Fruit fly (Drosophila melanogaster) whole organism, embryonic: ENCODE data around the gene CG1785.
A peak's percentile ranks its signal among the peaks of the same experiment; 100 is the strongest.

ENCODE experiments used
- Awh ChIP-seq: fragments of 200-800 bp; sonication (Bioruptor generic); IDR thresholded peaks from 2 replicates; pipeline ENCODE4, ENCODE4 v1.3.6; 2022; ENCODE audit warnings: missing biosample characterization, missing genetic modification characterization
- B-H1 ChIP-seq: fragments of 200-800 bp; sonication (Bioruptor generic); IDR thresholded peaks from 3 replicates; pipeline ENCODE4 v1.3.6; 2022; ENCODE audit warnings: missing biosample characterization, missing genetic modification characterization
- B-H2 ChIP-seq: fragments of 200-800 bp; sonication (Bioruptor generic); optimal IDR thresholded peaks from 2 replicates; lab custom pipeline; 2018; ENCODE audit warnings: missing biosample characterization, mild to moderate bottlenecking, missing genetic modification characterization
- CG10462 ChIP-seq: fragments of 200-800 bp; sonication (Bioruptor generic); optimal IDR thresholded peaks from 2 replicates; lab custom pipeline; 2016; ENCODE audit warnings: missing biosample characterization, missing genetic modification characterization
- CG10654 ChIP-seq: fragments of 200-800 bp; sonication (Bioruptor generic); optimal IDR thresholded peaks from 2 replicates; lab custom pipeline; 2016; ENCODE audit warnings: missing biosample characterization, missing genetic modification characterization
- CG11695 ChIP-seq: fragments of 200-800 bp; sonication (Bioruptor generic); IDR thresholded peaks from 3 replicates; pipeline ENCODE4 v1.3.6; 2022; ENCODE audit warnings: missing biosample characterization, missing genetic modification characterization
- CG12942 ChIP-seq: fragments of 200-800 bp; sonication (Bioruptor generic); optimal IDR thresholded peaks from 3 replicates; lab custom pipeline; 2016; ENCODE audit warnings: missing biosample characterization, missing genetic modification characterization
- CG13287 ChIP-seq: fragments of 200-800 bp; sonication (Bioruptor generic); IDR thresholded peaks from 2 replicates; pipeline ENCODE4 v1.3.6; 2022; ENCODE audit warnings: missing biosample characterization, missing genetic modification characterization; ENCODE audit not compliant: partially characterized antibody
- CG17568 ChIP-seq: fragments of 200-800 bp; sonication (Bioruptor generic); optimal IDR thresholded peaks from 2 replicates; lab custom pipeline; 2018; ENCODE audit warnings: missing biosample characterization, mild to moderate bottlenecking, missing genetic modification characterization, moderate library complexity
- CG17612 ChIP-seq: fragments of 200-800 bp; sonication (Bioruptor generic); IDR thresholded peaks from 2 replicates; pipeline ENCODE4 v1.3.6; 2022; ENCODE audit warnings: missing biosample characterization, missing genetic modification characterization
- CG17802 ChIP-seq: fragments of 200-800 bp; sonication (Bioruptor generic); optimal IDR thresholded peaks from 2 replicates; lab custom pipeline; 2018; ENCODE audit warnings: missing biosample characterization, mild to moderate bottlenecking, missing genetic modification characterization, moderate library complexity
- CG18764 ChIP-seq: fragments of 200-800 bp; sonication (Bioruptor generic); optimal IDR thresholded peaks from 3 replicates; lab custom pipeline; 2016; ENCODE audit warnings: missing biosample characterization, missing genetic modification characterization
- CG2129 ChIP-seq: fragments of 200-800 bp; sonication (Bioruptor generic); IDR thresholded peaks from 2 replicates; pipeline ENCODE4 v1.3.6; 2022; ENCODE audit warnings: missing biosample characterization, missing genetic modification characterization; ENCODE audit not compliant: partially characterized antibody
- CG30431 ChIP-seq: fragments of 200-800 bp; sonication (Bioruptor generic); optimal IDR thresholded peaks from 2 replicates; lab custom pipeline; 2017; ENCODE audit warnings: missing biosample characterization, missing genetic modification characterization
- CG3065 ChIP-seq: fragments of 200-800 bp; sonication (Bioruptor generic); optimal IDR thresholded peaks from 2 replicates; lab custom pipeline; 2016; ENCODE audit warnings: missing biosample characterization, missing genetic modification characterization
- CG3995 ChIP-seq: fragments of 200-800 bp; sonication (Bioruptor generic); optimal IDR thresholded peaks from 3 replicates; lab custom pipeline; 2016; ENCODE audit warnings: missing biosample characterization, missing genetic modification characterization
- CG42726 ChIP-seq: fragments of 200-800 bp; sonication (Bioruptor generic); IDR thresholded peaks from 2 replicates; pipeline ENCODE4 v1.3.6; 2022; ENCODE audit warnings: missing biosample characterization, missing genetic modification characterization; ENCODE audit not compliant: partially characterized antibody
- CG5180 ChIP-seq: fragments of 200-800 bp; sonication (Bioruptor generic); optimal IDR thresholded peaks from 3 replicates; lab custom pipeline; 2017; ENCODE audit warnings: missing biosample characterization, missing genetic modification characterization, mild to moderate bottlenecking, moderate library complexity, missing genetic modification reagents
- CG5245 ChIP-seq: fragments of 200-800 bp; sonication (Bioruptor generic); optimal IDR thresholded peaks from 3 replicates; lab custom pipeline; 2016; ENCODE audit warnings: missing biosample characterization, missing genetic modification characterization
- CG6791 ChIP-seq: fragments of 200-800 bp; sonication (Bioruptor generic); IDR thresholded peaks from 3 replicates; pipeline ENCODE4 v1.3.6; 2022; ENCODE audit warnings: missing biosample characterization, missing genetic modification characterization; ENCODE audit not compliant: partially characterized antibody
- CG7963 ChIP-seq: fragments of 200-800 bp; sonication (Bioruptor generic); IDR thresholded peaks from 3 replicates; pipeline ENCODE4 v1.3.6; 2022; ENCODE audit warnings: missing biosample characterization, missing genetic modification characterization; ENCODE audit not compliant: partially characterized antibody
- CG7987 ChIP-seq: fragments of 200-800 bp; sonication (Bioruptor generic); optimal IDR thresholded peaks from 2 replicates; lab custom pipeline; 2018; ENCODE audit warnings: missing biosample characterization, mild to moderate bottlenecking, missing genetic modification characterization, moderate library complexity
- CG9817 ChIP-seq: fragments of 200-800 bp; sonication (Bioruptor generic); optimal IDR thresholded peaks from 2 replicates; lab custom pipeline; 2018; ENCODE audit warnings: missing biosample characterization, mild to moderate bottlenecking, missing genetic modification characterization, moderate library complexity
- D19A ChIP-seq: fragments of 200-800 bp; optimal IDR thresholded peaks from 3 replicates; lab custom pipeline; 2019; ENCODE audit warnings: missing biosample characterization, mild to moderate bottlenecking, missing genetic modification characterization, moderate library complexity
- Dbx ChIP-seq: fragments of 200-800 bp; sonication (Bioruptor generic); IDR thresholded peaks from 3 replicates; pipeline ENCODE4 v1.3.6; 2022; ENCODE audit warnings: missing biosample characterization, missing genetic modification characterization
- Dp ChIP-seq: fragments of 200-800 bp; sonication (Bioruptor generic); optimal IDR thresholded peaks from 2 replicates; lab custom pipeline; 2018; ENCODE audit warnings: missing biosample characterization, mild to moderate bottlenecking, missing genetic modification characterization, moderate library complexity
- ERR ChIP-seq: fragments of 200-800 bp; sonication (Bioruptor generic); optimal IDR thresholded peaks from 2 replicates; lab custom pipeline; 2016; ENCODE audit warnings: missing biosample characterization, missing genetic modification characterization
- Eip74EF ChIP-seq, 2 experiments: fragments of 200-800 bp in 1 of 2; fragments of >200 bp in 1 of 2; sonication (Bioruptor generic) in 1 of 2; optimal IDR thresholded peaks; 2 replicates each; lab custom pipeline; 2017 to 2019; ENCODE audit warnings: missing biosample characterization in 2 of 2, missing genetic modification characterization in 2 of 2, mild to moderate bottlenecking in 1 of 2, moderate library complexity in 1 of 2
- Gsc ChIP-seq: fragments of 200-800 bp; sonication (Bioruptor generic); IDR thresholded peaks from 2 replicates; pipeline ENCODE4 v1.3.6; 2022; ENCODE audit warnings: missing biosample characterization, missing genetic modification characterization
- Hr39 ChIP-seq: fragments of >200 bp; optimal IDR thresholded peaks from 2 replicates; lab custom pipeline; 2017
- Lpt ChIP-seq: fragments of >200 bp; optimal IDR thresholded peaks from 2 replicates; lab custom pipeline; 2018; ENCODE audit warnings: missing biosample characterization, missing genetic modification characterization
- NC2β ChIP-seq: fragments of 200-800 bp; sonication (Bioruptor generic); optimal IDR thresholded peaks from 2 replicates; lab custom pipeline; 2016; ENCODE audit warnings: missing biosample characterization, missing genetic modification characterization
- PHDP ChIP-seq: fragments of 200-800 bp; sonication (Bioruptor generic); optimal IDR thresholded peaks from 3 replicates; lab custom pipeline; 2018; ENCODE audit warnings: missing biosample characterization, mild to moderate bottlenecking, missing genetic modification characterization, moderate library complexity
- Poxn ChIP-seq: fragments of 200-800 bp; sonication (Bioruptor generic); IDR thresholded peaks from 2 replicates; pipeline ENCODE4 v1.3.6; 2022; ENCODE audit warnings: missing biosample characterization, missing genetic modification characterization
- Rfx ChIP-seq: fragments of 200-800 bp; sonication (Bioruptor generic); IDR thresholded peaks from 2 replicates; pipeline ENCODE4 v1.3.6; 2022; ENCODE audit warnings: missing biosample characterization, missing genetic modification characterization
- Side ChIP-seq: fragments of 200-800 bp; sonication (Bioruptor generic); optimal IDR thresholded peaks from 2 replicates; lab custom pipeline; 2016; ENCODE audit warnings: missing biosample characterization, missing genetic modification characterization
- Sry-δ ChIP-seq: fragments of 200-800 bp; sonication (Bioruptor generic); optimal IDR thresholded peaks from 2 replicates; lab custom pipeline; 2016; ENCODE audit warnings: missing biosample characterization, missing genetic modification characterization
- Stat92E ChIP-seq, 3 experiments: fragments of >200 bp in 2 of 3; fragments of 200-800 bp in 1 of 3; sonication (Bioruptor generic) in 1 of 3; optimal IDR thresholded peaks; 2 replicates each; lab custom pipeline; 2017 to 2019; ENCODE audit warnings: missing biosample characterization in 3 of 3, missing genetic modification characterization in 3 of 3, mild to moderate bottlenecking in 1 of 3, moderate library complexity in 1 of 3
- bigmax ChIP-seq: fragments of 200-800 bp; sonication (Bioruptor generic); optimal IDR thresholded peaks from 2 replicates; lab custom pipeline; 2018; ENCODE audit warnings: missing biosample characterization, mild to moderate bottlenecking, missing genetic modification characterization
- bowl ChIP-seq: fragments of 200-800 bp; sonication (Bioruptor generic); IDR thresholded peaks from 2 replicates; pipeline ENCODE4 v1.3.6; 2022; ENCODE audit warnings: missing biosample characterization, missing genetic modification characterization
- fd64A ChIP-seq: fragments of 200-800 bp; sonication (Bioruptor generic); optimal IDR thresholded peaks from 3 replicates; lab custom pipeline; 2018; ENCODE audit warnings: missing biosample characterization, mild to moderate bottlenecking, missing genetic modification characterization
- grau ChIP-seq: fragments of 200-800 bp; optimal IDR thresholded peaks from 3 replicates; lab custom pipeline; 2019; ENCODE audit warnings: missing biosample characterization, mild to moderate bottlenecking, missing genetic modification characterization, moderate library complexity
- hb ChIP-seq: fragments of 200-800 bp; sonication (Bioruptor generic); IDR thresholded peaks from 3 replicates; pipeline ENCODE4 v1.3.6; 2022; ENCODE audit warnings: missing biosample characterization, missing genetic modification characterization; ENCODE audit not compliant: partially characterized antibody
- klu ChIP-seq: fragments of 200-800 bp; sonication (Bioruptor generic); IDR thresholded peaks from 2 replicates; pipeline ENCODE4 v1.3.6; 2022; ENCODE audit warnings: missing biosample characterization, missing genetic modification characterization
- lab ChIP-seq: fragments of 200-800 bp; sonication (Bioruptor generic); optimal IDR thresholded peaks from 3 replicates; lab custom pipeline; 2017; ENCODE audit warnings: missing biosample characterization, missing genetic modification characterization, mild to moderate bottlenecking, moderate library complexity, missing genetic modification reagents
- nmo ChIP-seq: fragments of 200-800 bp; sonication (Bioruptor generic); optimal IDR thresholded peaks from 2 replicates; lab custom pipeline; 2018; ENCODE audit warnings: missing biosample characterization, mild to moderate bottlenecking, missing genetic modification characterization, moderate library complexity
- nom ChIP-seq: fragments of 200-800 bp; sonication (Bioruptor generic); optimal IDR thresholded peaks from 2 replicates; lab custom pipeline; 2017; ENCODE audit warnings: missing biosample characterization, missing genetic modification characterization, mild to moderate bottlenecking, moderate library complexity, missing genetic modification reagents
- z ChIP-seq: fragments of 200-800 bp; sonication (Bioruptor generic); IDR thresholded peaks from 3 replicates; pipeline ENCODE4 v1.3.6; 2022; ENCODE audit warnings: missing biosample characterization, missing genetic modification characterization
- zen ChIP-seq: fragments of 200-800 bp; sonication (Bioruptor generic); optimal IDR thresholded peaks from 3 replicates; lab custom pipeline; 2018; ENCODE audit warnings: missing biosample characterization, mild to moderate bottlenecking, missing genetic modification characterization, moderate library complexity

The CG1785 gene

DNA sequence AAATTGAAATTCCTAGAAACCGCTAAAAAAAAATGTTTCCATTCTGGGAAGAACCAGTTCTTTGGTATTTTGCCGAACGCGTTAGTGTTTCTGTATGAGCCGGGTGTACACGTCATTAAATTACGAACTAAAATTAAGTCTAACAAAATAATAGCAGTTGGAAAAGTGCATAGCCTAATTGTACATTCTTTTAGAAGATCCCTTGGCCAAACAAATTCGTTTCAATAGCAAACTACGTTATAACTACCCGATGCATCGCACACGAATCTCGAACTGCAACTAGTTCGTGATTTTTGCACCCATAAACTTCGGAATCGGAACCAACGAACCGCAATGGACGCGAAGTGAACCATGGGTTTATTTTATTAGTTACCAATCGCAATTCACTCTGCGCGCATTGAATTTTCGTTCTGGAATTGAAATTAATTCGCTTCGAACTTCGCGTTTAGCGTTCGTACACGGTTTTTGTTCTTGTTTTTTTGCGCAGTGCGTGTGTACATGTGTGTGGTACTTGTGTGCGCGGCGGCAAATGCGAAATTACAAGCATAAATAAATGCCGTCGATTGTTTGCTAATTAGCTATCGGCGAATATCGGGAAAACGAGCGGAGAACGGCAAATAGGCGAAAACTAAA lies 33.4 kb upstream of the CG1785 start, which contains the start of gene CAH3 (continued):
- TF ChIP-seq CG42726 = no peak; the same call in 1 of the 2 replicates
- TF ChIP-seq CG7987 = peak; percentile 81
- peak; percentile 88 for TF ChIP-seq CG18764 (GFP tag; lab: Kevin White, UChicago)
- TF ChIP-seq Hr39 (lab: Kevin White, UChicago) = no peak
- peak; percentile 73 for TF ChIP-seq klu (GFP tag; lab: Robert Waterston, UW)
- no peak for TF ChIP-seq CG13287 (GFP tag; lab: Robert Waterston, UW)
- TF ChIP-seq CG6791 = 0 out of 3 replicates have a peak, but pooled peaks have one; percentile 35
- TF ChIP-seq hb = no peak
- TF ChIP-seq CG10462 = peak; percentile 81
- peak; percentile 96 for TF ChIP-seq PHDP (tag; lab: Kevin White, UChicago)
- peak; percentile 89 for TF ChIP-seq CG10654 (GFP tag; lab: Kevin White, UChicago)
- peak; percentile 88 for TF ChIP-seq Dbx (GFP tag; lab: Robert Waterston, UW)
- TF ChIP-seq Rfx = peak; percentile 95
- TF ChIP-seq CG3065 (GFP tag; lab: Kevin White, UChicago) = peak; percentile 80
- peak; percentile 83 for TF ChIP-seq CG5180 (GFP tag; lab: Kevin White, UChicago)
- peak; percentile 69 for TF ChIP-seq CG3995 (GFP tag; lab: Kevin White, UChicago)
- TF ChIP-seq Lpt = no peak
- TF ChIP-seq CG17802 = peak; percentile 83
- peak; percentile 62 for TF ChIP-seq Gsc
- TF ChIP-seq CG12942 (GFP tag; lab: Kevin White, UChicago) = peak; percentile 92
- peak; percentile 94 for TF ChIP-seq grau (tag; lab: Kevin White, UChicago)
- peak; percentile 94 for TF ChIP-seq nom (GFP tag; lab: Kevin White, UChicago)
- peak; percentile 96 for TF ChIP-seq nmo (GFP tag; lab: Kevin White, UChicago)
- TF ChIP-seq z (GFP tag; lab: Robert Waterston, UW) = 0 out of 3 replicates have a peak, but pooled peaks have one; percentile 18
- TF ChIP-seq Poxn (GFP tag; lab: Robert Waterston, UW) = peak; percentile 65; the same call in 1 of the 2 replicates
- TF ChIP-seq CG5245 (GFP tag; lab: Kevin White, UChicago) = peak; percentile 84
- TF ChIP-seq CG11695 = peak; percentile 93
- TF ChIP-seq Side (GFP tag; lab: Kevin White, UChicago) = peak; percentile 94
- peak; percentile 69 for TF ChIP-seq Dp (GFP tag; lab: Kevin White, UChicago)
- TF ChIP-seq CG30431 = peak; percentile 92
- peak; percentile 96 for TF ChIP-seq lab (GFP tag; lab: Kevin White, UChicago)
- no peak for TF ChIP-seq CG2129 (GFP tag; lab: Robert Waterston, UW)
- TF ChIP-seq Eip74EF (GFP tag; optimal IDR thresholded peaks at IDR 0.05; lab: Kevin White, UChicago) = peak in 1 of 2 experiments; percentile 81
- peak; percentile 83 for TF ChIP-seq B-H1
- peak; percentile 80 for TF ChIP-seq bowl
- no peak for TF ChIP-seq bigmax (GFP tag; lab: Kevin White, UChicago)
- peak; percentile 95 for TF ChIP-seq CG9817 (tag; lab: Kevin White, UChicago)
- TF ChIP-seq NC2β (GFP tag; lab: Kevin White, UChicago) = peak; percentile 92
- peak; percentile 92 for TF ChIP-seq zen
- TF ChIP-seq fd64A (GFP tag; lab: Kevin White, UChicago) = peak; percentile 85
- no peak for TF ChIP-seq CG7963
- peak; percentile 93 for TF ChIP-seq Awh
- TF ChIP-seq B-H2 = peak; percentile 92
- peak; percentile 68 for TF ChIP-seq CG17612
- peak; percentile 86 for TF ChIP-seq ERR (GFP tag; lab: Kevin White, UChicago)
- peak; percentile 90 for TF ChIP-seq CG17568 (GFP tag; lab: Kevin White, UChicago)
- peak; percentile 90 for TF ChIP-seq D19A (tag; lab: Kevin White, UChicago)
- TF ChIP-seq Sry-δ = peak; percentile 66
- peak in 1 of 3 experiments; percentile 96 for TF ChIP-seq Stat92E (GFP tag; optimal IDR thresholded peaks at IDR 0.05; lab: Kevin White, UChicago)
